Worm (Caenorhabditis elegans) whole organism, young adult: ENCODE measurements around the gene str-196.

ENCODE experiments used
- B0019.2 ChIP-seq: fragments of 200-800 bp; sonication (Bioruptor generic); conservative IDR thresholded peaks from 2 replicates; pipeline ENCODE4 v1.3.6; 2022; ENCODE audit warnings: missing genetic modification reagents, missing genetic modification characterization, missing compliant biosample characterization
- F22D6.2 ChIP-seq: sonication (generic microtip); optimal IDR thresholded peaks from 2 replicates; lab custom pipeline; 2016; ENCODE audit warnings: mild to moderate bottlenecking, missing genetic modification characterization, missing compliant biosample characterization
- F52B5.7 ChIP-seq: sonication (generic microtip); optimal IDR thresholded peaks from 2 replicates; lab custom pipeline; 2016; ENCODE audit warnings: mild to moderate bottlenecking, missing genetic modification characterization, missing compliant biosample characterization
- F57C9.4 ChIP-seq: sonication (generic microtip); optimal IDR thresholded peaks from 2 replicates; lab custom pipeline; 2017; ENCODE audit warnings: mild to moderate bottlenecking, missing genetic modification characterization, missing compliant biosample characterization
- K11D2.4 ChIP-seq: fragments of 200-800 bp; sonication (Bioruptor generic); IDR thresholded peaks from 2 replicates; pipeline ENCODE4 v1.3.6; 2022; ENCODE audit warnings: missing genetic modification reagents, missing genetic modification characterization, missing compliant biosample characterization
- T07F8.4 ChIP-seq: sonication (generic microtip); optimal IDR thresholded peaks from 2 replicates; lab custom pipeline; 2016; ENCODE audit warnings: mild to moderate bottlenecking, missing genetic modification characterization, moderate library complexity, missing compliant biosample characterization
- Y56A3A.18 ChIP-seq: fragments of 200-800 bp; sonication (Bioruptor generic); IDR thresholded peaks from 2 replicates; pipeline ENCODE4 v1.3.6; 2022; ENCODE audit warnings: missing genetic modification reagents, missing genetic modification characterization, missing compliant biosample characterization
- Y95B8A.8 ChIP-seq: fragments of 200-800 bp; sonication (Bioruptor generic); IDR thresholded peaks from 2 replicates; pipeline ENCODE4 v1.3.6; 2022; ENCODE audit warnings: missing genetic modification reagents, missing genetic modification characterization, missing compliant biosample characterization
- ZK185.1 ChIP-seq: sonication (generic microtip); optimal IDR thresholded peaks from 2 replicates; lab custom pipeline; 2016; ENCODE audit warnings: mild to moderate bottlenecking, missing genetic modification characterization, missing compliant biosample characterization; ENCODE audit not compliant: poor library complexity, severe bottlenecking
- athp-1 ChIP-seq: sonication (generic microtip); optimal IDR thresholded peaks from 2 replicates; lab custom pipeline; 2017; ENCODE audit warnings: mild to moderate bottlenecking, missing genetic modification characterization, missing compliant biosample characterization
- attf-3 ChIP-seq: fragments of 200-800 bp; sonication (Bioruptor generic); conservative IDR thresholded peaks from 2 replicates; pipeline ENCODE4 v1.3.6; 2022; ENCODE audit warnings: missing genetic modification reagents, missing genetic modification characterization, missing compliant biosample characterization
- attf-5 ChIP-seq: fragments of 200-800 bp; sonication (Bioruptor generic); optimal IDR thresholded peaks from 2 replicates; lab custom pipeline; 2018; ENCODE audit warnings: mild to moderate bottlenecking, missing genetic modification characterization, missing compliant biosample characterization
- ccch-3 ChIP-seq: fragments of 200-800 bp; sonication (Bioruptor generic); optimal IDR thresholded peaks from 2 replicates; lab custom pipeline; 2018; ENCODE audit warnings: mild to moderate bottlenecking, missing genetic modification characterization, missing compliant biosample characterization
- ceh-100 ChIP-seq: fragments of 200-800 bp; sonication (Bioruptor generic); IDR thresholded peaks from 2 replicates; pipeline ENCODE4 v1.3.6; 2022; ENCODE audit warnings: missing genetic modification reagents, missing genetic modification characterization, missing compliant biosample characterization
- ceh-40 ChIP-seq: fragments of 200-800 bp; sonication (Bioruptor generic); IDR thresholded peaks from 2 replicates; pipeline ENCODE4 v1.3.6; 2022; ENCODE audit warnings: missing genetic modification characterization, missing compliant biosample characterization
- ceh-79 ChIP-seq: sonication (generic microtip); optimal IDR thresholded peaks from 2 replicates; lab custom pipeline; 2017; ENCODE audit warnings: mild to moderate bottlenecking, missing genetic modification characterization, missing compliant biosample characterization
- dox-1 ChIP-seq: fragments of 200-800 bp; sonication (Bioruptor generic); IDR thresholded peaks from 2 replicates; pipeline ENCODE4 v1.3.6; 2022; ENCODE audit warnings: missing genetic modification reagents, missing genetic modification characterization, missing compliant biosample characterization
- ets-4 ChIP-seq: fragments of 200-800 bp; sonication (Bioruptor generic); optimal IDR thresholded peaks from 2 replicates; lab custom pipeline; 2018; ENCODE audit warnings: mild to moderate bottlenecking, missing genetic modification characterization, missing compliant biosample characterization
- hmg-1.2 ChIP-seq: fragments of 200-800 bp; sonication (Bioruptor generic); IDR thresholded peaks from 2 replicates; pipeline ENCODE4 v1.3.6; 2022; ENCODE audit warnings: missing genetic modification reagents, missing genetic modification characterization, missing compliant biosample characterization
- lag-1 ChIP-seq: fragments of 200-800 bp; sonication (Bioruptor generic); IDR thresholded peaks from 2 replicates; pipeline ENCODE4 v1.3.6; 2022; ENCODE audit warnings: missing genetic modification reagents, missing genetic modification characterization, missing compliant biosample characterization
- lin-40 ChIP-seq: sonication (generic microtip); optimal IDR thresholded peaks from 2 replicates; lab custom pipeline; 2016; ENCODE audit warnings: missing genetic modification characterization, mild to moderate bottlenecking, missing compliant biosample characterization, missing genotype, missing genetic modification reagents
- lir-1 ChIP-seq: fragments of 200-800 bp; sonication (Bioruptor generic); conservative IDR thresholded peaks from 2 replicates; pipeline ENCODE4 v1.3.6; 2022; ENCODE audit warnings: missing genetic modification reagents, missing genetic modification characterization, missing compliant biosample characterization
- madf-10 ChIP-seq: sonication (generic microtip); optimal IDR thresholded peaks from 2 replicates; lab custom pipeline; 2016; ENCODE audit warnings: mild to moderate bottlenecking, missing genetic modification characterization, missing compliant biosample characterization
- nfyb-1 ChIP-seq: fragments of 200-800 bp; sonication (Bioruptor generic); IDR thresholded peaks from 2 replicates; pipeline ENCODE4 v1.3.6; 2022; ENCODE audit warnings: missing genetic modification reagents, missing genetic modification characterization, missing compliant biosample characterization
- nhr-80 ChIP-seq: sonication (generic microtip); optimal IDR thresholded peaks from 2 replicates; lab custom pipeline; 2016; ENCODE audit warnings: missing genetic modification characterization, missing compliant biosample characterization
- pbrm-1 ChIP-seq: fragments of 200-800 bp; sonication (Bioruptor generic); IDR thresholded peaks from 2 replicates; pipeline ENCODE4 v1.3.6; 2022; ENCODE audit warnings: missing genetic modification reagents, missing genetic modification characterization, missing compliant biosample characterization
- pha-4 ChIP-seq: fragments of 150-350 bp; sonication (generic microtip); optimal IDR thresholded peaks from 2 replicates; lab custom pipeline; 2014; ENCODE audit warnings: missing biosample characterization, missing genetic modification reagents, missing genetic modification characterization
- rcor-1 ChIP-seq: fragments of 200-800 bp; sonication (Bioruptor generic); IDR thresholded peaks from 2 replicates; pipeline ENCODE4 v1.3.6; 2022; ENCODE audit warnings: missing genetic modification reagents, missing genetic modification characterization, missing compliant biosample characterization
- rec-8 ChIP-seq, 2 experiments: sonication (generic microtip); optimal IDR thresholded peaks; 2 replicates each; lab custom pipeline; 2016; ENCODE audit warnings: mild to moderate bottlenecking in 2 of 2, missing genetic modification characterization in 2 of 2, missing genetic modification reagents in 2 of 2, missing genotype in 2 of 2, missing biosample characterization in 1 of 2, missing compliant biosample characterization in 1 of 2, moderate library complexity in 1 of 2
- snpc-1.1 ChIP-seq: sonication (generic microtip); optimal IDR thresholded peaks from 2 replicates; lab custom pipeline; 2017; ENCODE audit warnings: missing genetic modification characterization, mild to moderate bottlenecking, missing compliant biosample characterization, antibody characterized with exemption, moderate library complexity, missing genotype, missing genetic modification reagents; ENCODE audit not compliant: insufficient read depth
- snpc-4 ChIP-seq, 5 experiments: fragments of 150-350 bp in 1 of 5; sonication (generic microtip) in 4 of 5; optimal IDR thresholded peaks; 2 replicates each; lab custom pipeline; 2014 to 2018; ENCODE audit warnings: missing genetic modification characterization in 5 of 5, missing biosample characterization in 3 of 5, antibody characterized with exemption in 2 of 5, mild to moderate bottlenecking in 2 of 5, missing compliant biosample characterization in 2 of 5, missing genotype in 2 of 5, moderate library complexity in 2 of 5, missing genetic modification reagents in 1 of 5
- tbp1 ChIP-seq: fragments of 200-800 bp; sonication (Bioruptor generic); optimal IDR thresholded peaks from 2 replicates; lab custom pipeline; 2018; ENCODE audit warnings: mild to moderate bottlenecking, missing genetic modification characterization, missing compliant biosample characterization
- ztf-22 ChIP-seq: fragments of 200-800 bp; sonication (Bioruptor generic); optimal IDR thresholded peaks from 2 replicates; lab custom pipeline; 2018; ENCODE audit warnings: mild to moderate bottlenecking, missing genetic modification characterization, moderate library complexity, missing compliant biosample characterization
- ztf-6 ChIP-seq: fragments of 200-800 bp; sonication (Bioruptor generic); IDR thresholded peaks from 2 replicates; pipeline ENCODE4 v1.3.6; 2022; ENCODE audit warnings: missing genetic modification reagents, missing genetic modification characterization, missing compliant biosample characterization

str-196 gene

DNA sequence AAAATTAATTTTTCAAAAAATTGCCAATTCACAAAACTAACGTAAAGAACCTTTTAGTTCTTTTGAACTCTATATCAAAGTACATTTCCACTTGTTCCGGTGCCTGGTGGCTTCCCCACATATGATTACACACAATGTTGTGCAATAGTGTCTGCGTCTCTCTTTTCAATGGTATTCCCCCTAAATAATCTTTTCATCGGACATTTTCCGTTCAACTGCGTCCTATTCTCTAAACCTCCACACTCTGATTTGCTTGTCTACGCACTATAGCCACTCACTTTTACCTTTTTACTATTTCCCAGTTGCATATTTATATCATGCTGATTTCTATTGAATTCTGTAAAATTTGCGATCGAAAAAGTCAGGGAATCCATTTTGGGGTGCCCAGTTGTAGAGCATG is 40.5 kb downstream of the str-196 start, which contains the start of gene nhr-58 (continued):
- TF ChIP-seq attf-3 (GFP tag; lab: Robert Waterston, UW) = no peak
- TF ChIP-seq ets-4 (GFP tag; lab: Kevin White, UChicago) = no peak
- TF ChIP-seq F57C9.4 = no peak
- TF ChIP-seq nfyb-1 (GFP tag; lab: Robert Waterston, UW) = no peak
- TF ChIP-seq pha-4 (tag; lab: Kevin White, UChicago) = peak; percentile 87
- TF ChIP-seq F52B5.7 (tag; lab: Kevin White, UChicago) = no peak
- 0 out of 2 replicates have a peak, but pooled peaks have one; percentile 14 for TF ChIP-seq ceh-40 (GFP tag; lab: Robert Waterston, UW)
- no peak for TF ChIP-seq rcor-1
- no peak for TF ChIP-seq rec-8 (tag; optimal IDR thresholded peaks at IDR 0.05; lab: Kevin White, UChicago)
- peak; percentile 79 for TF ChIP-seq nhr-80 (tag; lab: Kevin White, UChicago)
- TF ChIP-seq madf-10 (tag; lab: Kevin White, UChicago) = no peak
- no peak for TF ChIP-seq lag-1 (GFP tag; lab: Robert Waterston, UW)
- TF ChIP-seq athp-1 (tag; lab: Kevin White, UChicago) = no peak
- no peak for TF ChIP-seq T07F8.4 (tag; lab: Kevin White, UChicago)
- no peak for TF ChIP-seq ceh-100
- TF ChIP-seq ZK185.1 (tag; lab: Kevin White, UChicago) = peak; percentile 15
- TF ChIP-seq B0019.2 = no peak
- TF ChIP-seq ztf-6 = no peak
- no peak for TF ChIP-seq lin-40 (tag; lab: Kevin White, UChicago)
- TF ChIP-seq attf-5 = peak; percentile 59
- no peak for TF ChIP-seq K11D2.4 (GFP tag; lab: Robert Waterston, UW)
- 0 out of 2 replicates have a peak, but pooled peaks have one; percentile 16 for TF ChIP-seq dox-1 (GFP tag; lab: Robert Waterston, UW)
- TF ChIP-seq Y95B8A.8 = no peak
- peak; percentile 37; the same call in 1 of the 2 replicates for TF ChIP-seq hmg-1.2 (GFP tag; lab: Robert Waterston, UW)
- no peak for TF ChIP-seq ceh-79 (tag; lab: Kevin White, UChicago)
- no peak for TF ChIP-seq pbrm-1 (GFP tag; lab: Robert Waterston, UW)
- no peak for TF ChIP-seq Y56A3A.18 (GFP tag; lab: Robert Waterston, UW)
- TF ChIP-seq F22D6.2 (tag; lab: Kevin White, UChicago) = no peak
- TF ChIP-seq tbp1 = peak; percentile 1
- no peak for TF ChIP-seq snpc-4 (GFP tag; optimal IDR thresholded peaks at IDR 0.05; lab: Kevin White, UChicago)
- TF ChIP-seq snpc-4 (tag; optimal IDR thresholded peaks at IDR 0.05; lab: Kevin White, UChicago) = peak in 1 of 4 experiments; percentile 6
- no peak for TF ChIP-seq snpc-1.1

DNA sequence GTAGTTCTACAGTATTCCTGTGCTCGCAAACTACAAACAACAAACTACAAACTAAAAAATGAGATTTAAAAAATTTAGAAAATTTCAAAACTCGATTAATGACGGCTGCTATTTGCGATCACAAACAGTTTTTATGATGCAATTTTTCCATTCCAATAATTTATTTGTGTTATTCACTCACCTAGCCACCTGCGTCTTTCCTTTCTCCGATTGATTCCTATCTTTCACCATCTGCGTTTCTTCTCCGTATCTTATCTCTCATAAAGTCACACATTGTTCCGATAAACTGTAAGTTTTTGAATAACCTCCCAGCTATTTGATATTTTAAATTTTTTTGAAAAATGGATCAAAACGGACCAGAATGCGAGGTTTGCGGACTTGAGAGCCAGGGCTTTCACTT is 42.6 kb downstream of the str-196 start, which contains the start of gene nhr-132:
Gene nhr-132, plus strand, starts transcription at position 271 of the 400 bp plus-strand sequence.
- TF ChIP-seq attf-5 (peak; percentile 30), lir-1 (GFP tag; lab: Robert Waterston, UW) (no peak), hmg-1.2 (GFP tag; lab: Robert Waterston, UW) (peak; percentile 66; the same call in 1 of the 2 replicates), nhr-80 (tag; lab: Kevin White, UChicago) (peak; percentile 47)

DNA sequence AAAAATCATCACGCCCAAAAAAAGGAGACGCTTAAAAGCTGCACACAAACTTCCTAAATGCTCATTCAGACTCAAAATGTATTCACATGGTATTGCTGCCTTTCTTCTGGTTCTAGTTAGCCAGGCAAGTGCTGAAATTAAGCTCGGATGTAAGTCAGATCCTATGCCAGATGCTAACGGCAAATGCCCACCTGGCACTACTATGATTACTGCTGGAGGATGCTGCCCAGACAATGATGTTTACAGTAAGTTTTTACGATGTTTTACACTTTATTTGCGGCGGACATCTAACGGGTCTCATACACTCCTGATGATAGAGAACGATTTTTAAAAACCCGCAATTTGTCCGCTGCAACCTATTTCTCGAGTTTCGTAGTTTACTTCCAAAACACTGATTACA is 45.0 kb downstream of the str-196 start, which contains the start of gene C14C6.5:
Gene C14C6.5, plus strand, starts transcription at position 58 of the 400 bp plus-strand sequence.
- no peak for TF ChIP-seq ztf-22
- TF ChIP-seq ccch-3 (GFP tag; lab: Kevin White, UChicago) = no peak
